Worm (Caenorhabditis elegans) whole organism, early embryonic: ENCODE results near the gene F57F4.2.

Source experiments
- B0310.2 ChIP-seq: sonication (generic microtip); optimal IDR thresholded peaks from 2 replicates; lab custom pipeline; 2016; ENCODE audit warnings: mild to moderate bottlenecking, missing genetic modification characterization, missing compliant biosample characterization
- F13C5.2 ChIP-seq: sonication (generic microtip); optimal IDR thresholded peaks from 2 replicates; lab custom pipeline; 2017; ENCODE audit warnings: mild to moderate bottlenecking, missing genetic modification characterization, inconsistent platforms, missing compliant biosample characterization
- aly-1 ChIP-seq: sonication (generic microtip); optimal IDR thresholded peaks from 2 replicates; lab custom pipeline; 2016; ENCODE audit warnings: missing genetic modification characterization, missing compliant biosample characterization
- ama-1 ChIP-seq: fragments of 150-350 bp; optimal IDR thresholded peaks from 2 replicates; lab custom pipeline; 2014
- ceh-13 ChIP-seq: fragments of 200-800 bp; sonication (Bioruptor generic); optimal IDR thresholded peaks from 2 replicates; lab custom pipeline; 2018; ENCODE audit warnings: mild to moderate bottlenecking, missing genetic modification characterization, missing compliant biosample characterization
- ceh-36 ChIP-seq: sonication (generic microtip); optimal IDR thresholded peaks from 2 replicates; lab custom pipeline; 2016; ENCODE audit warnings: missing genetic modification characterization, inconsistent platforms, missing compliant biosample characterization
- ets-7 ChIP-seq: sonication (generic microtip); optimal IDR thresholded peaks from 2 replicates; lab custom pipeline; 2016; ENCODE audit warnings: missing genotype, missing genetic modification characterization, missing compliant biosample characterization
- flt-1 ChIP-seq: fragments of 200-800 bp; sonication (Bioruptor generic); IDR thresholded peaks from 2 replicates; pipeline ENCODE4 v1.3.6; 2022; ENCODE audit warnings: missing genetic modification characterization, missing compliant biosample characterization
- hmbx-1 ChIP-seq: sonication (generic microtip); optimal IDR thresholded peaks from 2 replicates; lab custom pipeline; 2016; ENCODE audit warnings: mild to moderate bottlenecking, missing genetic modification characterization, missing compliant biosample characterization
- hmg-4 ChIP-seq: fragments of 200-800 bp; sonication (Bioruptor generic); optimal IDR thresholded peaks from 2 replicates; lab custom pipeline; 2018; ENCODE audit warnings: mild to moderate bottlenecking, missing genetic modification characterization, missing compliant biosample characterization
- hnd-1 ChIP-seq: sonication (generic microtip); optimal IDR thresholded peaks from 2 replicates; lab custom pipeline; 2016; ENCODE audit warnings: missing genetic modification characterization, missing compliant biosample characterization
- pes-1 ChIP-seq: fragments of 200-800 bp; sonication (Bioruptor generic); IDR thresholded peaks from 2 replicates; pipeline ENCODE4 v1.3.6; 2022; ENCODE audit warnings: missing genetic modification reagents, missing genetic modification characterization, missing compliant biosample characterization
- scrt-1 ChIP-seq: fragments of 200-800 bp; sonication (Bioruptor generic); IDR thresholded peaks from 2 replicates; pipeline ENCODE4 v1.3.6; 2022; ENCODE audit warnings: missing genetic modification characterization, missing compliant biosample characterization
- sea-1 ChIP-seq: fragments of 200-800 bp; sonication (Bioruptor generic); conservative IDR thresholded peaks from 2 replicates; pipeline ENCODE4 v1.3.6; 2022; ENCODE audit warnings: missing genetic modification characterization, missing compliant biosample characterization
- tbx-11 ChIP-seq: fragments of 200-800 bp; sonication (Bioruptor generic); IDR thresholded peaks from 2 replicates; pipeline ENCODE4 v1.3.6; 2022; ENCODE audit warnings: missing genetic modification characterization, missing compliant biosample characterization
- tbx-37 ChIP-seq: fragments of 200-800 bp; sonication (Bioruptor generic); conservative IDR thresholded peaks from 2 replicates; pipeline ENCODE4 v1.3.6; 2022; ENCODE audit warnings: missing genetic modification reagents, missing genetic modification characterization, missing compliant biosample characterization
- tra-4 ChIP-seq: sonication (generic microtip); optimal IDR thresholded peaks from 2 replicates; lab custom pipeline; 2017; ENCODE audit warnings: missing genetic modification characterization, missing compliant biosample characterization

F57F4.2 gene

ce11 chrV:6389634-6390033, at the start of gene F57F4.2:
Gene F57F4.2 (minus strand): TSS chrV:6389734.
- TF ChIP-seq ama-1 (lab: Kevin White, UChicago) (no peak), hnd-1 (tag; lab: Kevin White, UChicago) (no peak)

- TF ChIP-seq aly-1 (tag; lab: Kevin White, UChicago) (no peak), scrt-1 (GFP tag; lab: Robert Waterston, UW) (no peak), flt-1 (GFP tag; lab: Robert Waterston, UW) (no peak), ets-7 (tag; lab: Kevin White, UChicago) (no peak), F13C5.2 (no peak), B0310.2 (no peak), sea-1 (no peak), hmbx-1 (tag; lab: Kevin White, UChicago) (no peak), tra-4 (tag; lab: Kevin White, UChicago) (no peak), hnd-1 (tag; lab: Kevin White, UChicago) (no peak), tbx-37 (no peak), ceh-36 (tag; lab: Kevin White, UChicago) (no peak), ama-1 (lab: Kevin White, UChicago) (no peak), tbx-11 (GFP tag; lab: Robert Waterston, UW) (no peak), ceh-13 (GFP tag; lab: Kevin White, UChicago) (no peak), hmg-4 (GFP tag; lab: Kevin White, UChicago) (no peak), pes-1 (GFP tag; lab: Robert Waterston, UW) (no peak)
Measured at ce11 chrV:6438601-6439000, 49.1 kb upstream of the F57F4.2 start, which contains the start of gene T05H4.4. Gene T05H4.4 (plus strand): TSS chrV:6438901.

ce11 chrV:6436332-6436731, 46.8 kb upstream of the F57F4.2 start, which contains the start of gene hpo-19:
Gene hpo-19 (plus strand): TSS chrV:6436645.
- TF ChIP-seq ceh-13 (GFP tag; lab: Kevin White, UChicago) = no peak
- TF ChIP-seq hmg-4 (GFP tag; lab: Kevin White, UChicago) = no peak
- no peak for TF ChIP-seq tra-4 (tag; lab: Kevin White, UChicago)
- TF ChIP-seq tbx-11 (GFP tag; lab: Robert Waterston, UW) = no peak
- TF ChIP-seq aly-1 (tag; lab: Kevin White, UChicago) = no peak
- no peak for TF ChIP-seq ets-7 (tag; lab: Kevin White, UChicago)
- TF ChIP-seq ama-1 (lab: Kevin White, UChicago) = no peak
- TF ChIP-seq scrt-1 (GFP tag; lab: Robert Waterston, UW) = no peak
- TF ChIP-seq tbx-37 = no peak
- TF ChIP-seq hnd-1 (tag; lab: Kevin White, UChicago) = no peak
- no peak for TF ChIP-seq ceh-36 (tag; lab: Kevin White, UChicago)
- no peak for TF ChIP-seq hmbx-1 (tag; lab: Kevin White, UChicago)
- TF ChIP-seq B0310.2 = no peak

- peak; percentile 71 for TF ChIP-seq tbx-37
- no peak for TF ChIP-seq tbx-11 (GFP tag; lab: Robert Waterston, UW)
Measured at ce11 chrV:6433446-6434178, 44.1 kb upstream of the F57F4.2 start, which contains the start of the genes gad-1 and erfa-1. Gene gad-1 (minus strand): TSS chrV:6433496. Gene erfa-1 (plus strand): TSS chrV:6434128.

- no peak for TF ChIP-seq aly-1 (tag; lab: Kevin White, UChicago)
- no peak for TF ChIP-seq ets-7 (tag; lab: Kevin White, UChicago)
- TF ChIP-seq scrt-1 (GFP tag; lab: Robert Waterston, UW) = no peak
- TF ChIP-seq hmbx-1 (tag; lab: Kevin White, UChicago) = no peak
- no peak for TF ChIP-seq sea-1
- no peak for TF ChIP-seq F13C5.2
- TF ChIP-seq ceh-36 (tag; lab: Kevin White, UChicago) = no peak
- TF ChIP-seq ama-1 (lab: Kevin White, UChicago) = no peak
- no peak for TF ChIP-seq tra-4 (tag; lab: Kevin White, UChicago)
- no peak for TF ChIP-seq hnd-1 (tag; lab: Kevin White, UChicago)
Measured at ce11 chrV:6430526-6431371, 41.2 kb upstream of the F57F4.2 start.

ce11 chrV:6429870-6430339, 40.4 kb upstream of the F57F4.2 start, which contains the start of gene alh-4:
Gene alh-4 (minus strand): TSS chrV:6429920.
- TF ChIP-seq tra-4 (tag; lab: Kevin White, UChicago) = no peak
- no peak for TF ChIP-seq B0310.2
- TF ChIP-seq hnd-1 (tag; lab: Kevin White, UChicago) = no peak
- TF ChIP-seq hmbx-1 (tag; lab: Kevin White, UChicago) = no peak
- no peak for TF ChIP-seq ceh-36 (tag; lab: Kevin White, UChicago)
- TF ChIP-seq aly-1 (tag; lab: Kevin White, UChicago) = no peak
- TF ChIP-seq pes-1 (GFP tag; lab: Robert Waterston, UW) = no peak
- TF ChIP-seq flt-1 (GFP tag; lab: Robert Waterston, UW) = no peak
- TF ChIP-seq F13C5.2 = no peak
- no peak for TF ChIP-seq hmg-4 (GFP tag; lab: Kevin White, UChicago)
- TF ChIP-seq ceh-13 (GFP tag; lab: Kevin White, UChicago) = no peak
- TF ChIP-seq tbx-37 = no peak
- no peak for TF ChIP-seq ama-1 (lab: Kevin White, UChicago)

ce11 chrV:6427433-6427832, 37.9 kb upstream of the F57F4.2 start:
- no peak for TF ChIP-seq hnd-1 (tag; lab: Kevin White, UChicago)
- TF ChIP-seq F13C5.2 = peak; percentile 10
- TF ChIP-seq B0310.2 = no peak
- TF ChIP-seq pes-1 (GFP tag; lab: Robert Waterston, UW) = no peak
